Fruit fly (Drosophila melanogaster): ENCODE results near the gene Ugt307A1.

The Ugt307A1 gene

dm6 chr2L:7049009-7049647 is 18.7 kb upstream of the Ugt307A1 start (continued):
- TF ChIP-seq sim (GFP tag; IDR thresholded peaks at IDR 0.05): no peak
- no peak for TF ChIP-seq gro (GFP tag; optimal IDR thresholded peaks at IDR 0.05)
- no peak for TF ChIP-seq CG9817 (tag; optimal IDR thresholded peaks at IDR 0.05)
- no peak for TF ChIP-seq slou (GFP tag; optimal IDR thresholded peaks at IDR 0.05)
- TF ChIP-seq ap (GFP tag; IDR thresholded peaks at IDR 0.05): no peak
- TF ChIP-seq mld (GFP tag; IDR thresholded peaks at IDR 0.05; ENCODE audit: partially characterized antibody): peak; percentile 100
- TF ChIP-seq Ets97D (GFP tag; optimal IDR thresholded peaks at IDR 0.05): no peak
- TF ChIP-seq CG17612 (GFP tag; IDR thresholded peaks at IDR 0.05): no peak
- no peak for TF ChIP-seq CG7745 (tag; optimal IDR thresholded peaks at IDR 0.05)
- peak; percentile 52 for TF ChIP-seq Rfx (GFP tag; IDR thresholded peaks at IDR 0.05)
- TF ChIP-seq CG6175 (GFP tag; IDR thresholded peaks at IDR 0.05): no peak
- no peak for TF ChIP-seq CG9437 (GFP tag; optimal IDR thresholded peaks at IDR 0.05)
- no peak for TF ChIP-seq CG12155 (GFP tag; optimal IDR thresholded peaks at IDR 0.05)
- TF ChIP-seq Poxn (GFP tag; IDR thresholded peaks at IDR 0.05): no peak
- peak; percentile 32; the same call in 1 of the 2 replicates for TF ChIP-seq sisA (GFP tag; IDR thresholded peaks at IDR 0.05)
- no peak for TF ChIP-seq CG9609 (GFP tag; optimal IDR thresholded peaks at IDR 0.05)
- TF ChIP-seq gfzf (GFP tag; optimal IDR thresholded peaks at IDR 0.05): no peak
- TF ChIP-seq Optix (GFP tag; IDR thresholded peaks at IDR 0.05): no peak
- TF ChIP-seq CG7786 (GFP tag; optimal IDR thresholded peaks at IDR 0.05): peak; percentile 25
- TF ChIP-seq chn (GFP tag; optimal IDR thresholded peaks at IDR 0.05): peak; percentile 33
- no peak for TF ChIP-seq psq (GFP tag; optimal IDR thresholded peaks at IDR 0.05)
- no peak for TF ChIP-seq CG17186 (GFP tag; optimal IDR thresholded peaks at IDR 0.05)
- TF ChIP-seq Tbp (GFP tag; optimal IDR thresholded peaks at IDR 0.05): no peak
- no peak for TF ChIP-seq pnt (GFP tag; optimal IDR thresholded peaks at IDR 0.05)
- peak; percentile 15 for TF ChIP-seq odd (GFP tag; optimal IDR thresholded peaks at IDR 0.05)
- peak; percentile 38 for TF ChIP-seq lab (GFP tag; optimal IDR thresholded peaks at IDR 0.05)
- TF ChIP-seq CG8765 (GFP tag; IDR thresholded peaks at IDR 0.05): peak; percentile 18; the same call in 1 of the 2 replicates
- TF ChIP-seq CG15073 (GFP tag; optimal IDR thresholded peaks at IDR 0.05): no peak
- TF ChIP-seq CG15514 (GFP tag; optimal IDR thresholded peaks at IDR 0.05): peak; percentile 19
- TF ChIP-seq CG14014 (GFP tag; IDR thresholded peaks at IDR 0.05): peak; percentile 50
- TF ChIP-seq CG4282 (GFP tag; optimal IDR thresholded peaks at IDR 0.05): no peak
- TF ChIP-seq Adf1 (GFP tag; IDR thresholded peaks at IDR 0.05): no peak
- peak; percentile 6 for TF ChIP-seq trem (tag; optimal IDR thresholded peaks at IDR 0.05)
- 0 out of 2 replicates have a peak, but pooled peaks have one; percentile 4 for TF ChIP-seq E2f2 (GFP tag; IDR thresholded peaks at IDR 0.05)
- no peak for TF ChIP-seq dimm (GFP tag; IDR thresholded peaks at IDR 0.05)
- TF ChIP-seq Hey (tag; optimal IDR thresholded peaks at IDR 0.05): no peak
- no peak for TF ChIP-seq NC2α (GFP tag; optimal IDR thresholded peaks at IDR 0.05)
- TF ChIP-seq ham (GFP tag; IDR thresholded peaks at IDR 0.05): no peak
- no peak for TF ChIP-seq Sox100B (GFP tag; optimal IDR thresholded peaks at IDR 0.05)
- TF ChIP-seq CG31224 (GFP tag; IDR thresholded peaks at IDR 0.05): no peak
- peak; percentile 50; the same call in 1 of the 2 replicates for TF ChIP-seq CG32532 (GFP tag; IDR thresholded peaks at IDR 0.05)
- TF ChIP-seq trh (GFP tag; optimal IDR thresholded peaks at IDR 0.05): no peak
- TF ChIP-seq Elba2 (GFP tag; optimal IDR thresholded peaks at IDR 0.05): peak; percentile 30
- no peak for TF ChIP-seq HLH54F (GFP tag; optimal IDR thresholded peaks at IDR 0.05)
- TF ChIP-seq CTCF (GFP tag; optimal IDR thresholded peaks at IDR 0.05): no peak
- TF ChIP-seq CG30020 (tag; optimal IDR thresholded peaks at IDR 0.05): no peak
- TF ChIP-seq dpn (GFP tag; optimal IDR thresholded peaks at IDR 0.05): peak; percentile 23 to 34
- TF ChIP-seq Side (GFP tag; optimal IDR thresholded peaks at IDR 0.05): no peak
- TF ChIP-seq scrt (GFP tag; optimal IDR thresholded peaks at IDR 0.05): peak; percentile 49
- peak; percentile 4 for TF ChIP-seq tx (GFP tag; optimal IDR thresholded peaks at IDR 0.05)
- no peak for TF ChIP-seq CG8359 (GFP tag; optimal IDR thresholded peaks at IDR 0.05; ENCODE audit: borderline replicate concordance)
- TF ChIP-seq CG13624 (GFP tag; optimal IDR thresholded peaks at IDR 0.05): no peak
- no peak for TF ChIP-seq yki (optimal IDR thresholded peaks at IDR 0.05)
